Worm (Caenorhabditis elegans) whole organism, early embryonic: ENCODE data around the gene dhs-28.

ENCODE experiments used
- B0310.2 ChIP-seq: sonication (generic microtip); optimal IDR thresholded peaks from 2 replicates; lab custom pipeline; 2016; ENCODE audit warnings: mild to moderate bottlenecking, missing genetic modification characterization, missing compliant biosample characterization
- F13C5.2 ChIP-seq: sonication (generic microtip); optimal IDR thresholded peaks from 2 replicates; lab custom pipeline; 2017; ENCODE audit warnings: mild to moderate bottlenecking, missing genetic modification characterization, inconsistent platforms, missing compliant biosample characterization
- aly-1 ChIP-seq: sonication (generic microtip); optimal IDR thresholded peaks from 2 replicates; lab custom pipeline; 2016; ENCODE audit warnings: missing genetic modification characterization, missing compliant biosample characterization
- ama-1 ChIP-seq: fragments of 150-350 bp; optimal IDR thresholded peaks from 2 replicates; lab custom pipeline; 2014
- ceh-13 ChIP-seq: fragments of 200-800 bp; sonication (Bioruptor generic); optimal IDR thresholded peaks from 2 replicates; lab custom pipeline; 2018; ENCODE audit warnings: mild to moderate bottlenecking, missing genetic modification characterization, missing compliant biosample characterization
- ceh-36 ChIP-seq: sonication (generic microtip); optimal IDR thresholded peaks from 2 replicates; lab custom pipeline; 2016; ENCODE audit warnings: missing genetic modification characterization, inconsistent platforms, missing compliant biosample characterization
- ets-7 ChIP-seq: sonication (generic microtip); optimal IDR thresholded peaks from 2 replicates; lab custom pipeline; 2016; ENCODE audit warnings: missing genotype, missing genetic modification characterization, missing compliant biosample characterization
- flt-1 ChIP-seq: fragments of 200-800 bp; sonication (Bioruptor generic); IDR thresholded peaks from 2 replicates; pipeline ENCODE4 v1.3.6; 2022; ENCODE audit warnings: missing genetic modification characterization, missing compliant biosample characterization
- hmbx-1 ChIP-seq: sonication (generic microtip); optimal IDR thresholded peaks from 2 replicates; lab custom pipeline; 2016; ENCODE audit warnings: mild to moderate bottlenecking, missing genetic modification characterization, missing compliant biosample characterization
- hmg-4 ChIP-seq: fragments of 200-800 bp; sonication (Bioruptor generic); optimal IDR thresholded peaks from 2 replicates; lab custom pipeline; 2018; ENCODE audit warnings: mild to moderate bottlenecking, missing genetic modification characterization, missing compliant biosample characterization
- hnd-1 ChIP-seq: sonication (generic microtip); optimal IDR thresholded peaks from 2 replicates; lab custom pipeline; 2016; ENCODE audit warnings: missing genetic modification characterization, missing compliant biosample characterization
- pes-1 ChIP-seq: fragments of 200-800 bp; sonication (Bioruptor generic); IDR thresholded peaks from 2 replicates; pipeline ENCODE4 v1.3.6; 2022; ENCODE audit warnings: missing genetic modification reagents, missing genetic modification characterization, missing compliant biosample characterization
- scrt-1 ChIP-seq: fragments of 200-800 bp; sonication (Bioruptor generic); IDR thresholded peaks from 2 replicates; pipeline ENCODE4 v1.3.6; 2022; ENCODE audit warnings: missing genetic modification characterization, missing compliant biosample characterization
- sea-1 ChIP-seq: fragments of 200-800 bp; sonication (Bioruptor generic); conservative IDR thresholded peaks from 2 replicates; pipeline ENCODE4 v1.3.6; 2022; ENCODE audit warnings: missing genetic modification characterization, missing compliant biosample characterization
- tbx-11 ChIP-seq: fragments of 200-800 bp; sonication (Bioruptor generic); IDR thresholded peaks from 2 replicates; pipeline ENCODE4 v1.3.6; 2022; ENCODE audit warnings: missing genetic modification characterization, missing compliant biosample characterization
- tbx-37 ChIP-seq: fragments of 200-800 bp; sonication (Bioruptor generic); conservative IDR thresholded peaks from 2 replicates; pipeline ENCODE4 v1.3.6; 2022; ENCODE audit warnings: missing genetic modification reagents, missing genetic modification characterization, missing compliant biosample characterization
- tra-4 ChIP-seq: sonication (generic microtip); optimal IDR thresholded peaks from 2 replicates; lab custom pipeline; 2017; ENCODE audit warnings: missing genetic modification characterization, missing compliant biosample characterization

dhs-28 gene

DNA sequence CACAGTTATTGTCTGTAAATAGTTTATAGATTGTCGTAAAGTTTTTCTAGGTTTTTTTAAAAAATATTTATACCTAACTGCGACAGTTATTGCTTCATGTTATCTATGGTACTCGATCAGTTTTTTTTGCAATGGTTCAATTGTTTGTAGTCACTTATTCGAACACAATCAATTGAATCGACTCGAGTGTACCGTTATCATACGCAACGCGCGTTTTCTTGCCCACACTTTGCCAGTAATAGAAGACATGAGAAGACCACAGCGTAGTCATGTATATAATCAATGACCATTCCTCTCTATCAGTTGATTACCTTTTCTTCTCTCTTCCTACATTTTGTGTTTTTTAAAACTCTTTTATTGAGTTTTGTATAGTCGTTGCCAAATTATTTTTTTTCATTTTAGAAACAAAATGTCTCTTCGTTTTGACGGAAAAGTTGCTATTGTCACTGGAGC, at the start of gene dhs-28:
Gene dhs-28, plus strand, starts transcription at position 403 of the 453 bp plus-strand sequence.
- TF ChIP-seq tra-4 (tag; lab: Kevin White, UChicago) = no peak
- no peak for TF ChIP-seq hmbx-1 (tag; lab: Kevin White, UChicago)
- no peak for TF ChIP-seq ets-7 (tag; lab: Kevin White, UChicago)
- TF ChIP-seq ceh-36 (tag; lab: Kevin White, UChicago) = no peak
- no peak for TF ChIP-seq hnd-1
- TF ChIP-seq sea-1 (GFP tag; lab: Robert Waterston, UW) = no peak
- no peak for TF ChIP-seq flt-1 (GFP tag; lab: Robert Waterston, UW)
- TF ChIP-seq tbx-11 (GFP tag; lab: Robert Waterston, UW) = no peak
- no peak for TF ChIP-seq ama-1 (lab: Kevin White, UChicago)
- no peak for TF ChIP-seq tbx-37 (GFP tag; lab: Robert Waterston, UW)
- no peak for TF ChIP-seq hmg-4 (GFP tag; lab: Kevin White, UChicago)
- no peak for TF ChIP-seq aly-1
- TF ChIP-seq pes-1 = no peak
- no peak for TF ChIP-seq ceh-13 (GFP tag; lab: Kevin White, UChicago)
- TF ChIP-seq B0310.2 (tag; lab: Kevin White, UChicago) = no peak
- no peak for TF ChIP-seq scrt-1 (GFP tag; lab: Robert Waterston, UW)

DNA sequence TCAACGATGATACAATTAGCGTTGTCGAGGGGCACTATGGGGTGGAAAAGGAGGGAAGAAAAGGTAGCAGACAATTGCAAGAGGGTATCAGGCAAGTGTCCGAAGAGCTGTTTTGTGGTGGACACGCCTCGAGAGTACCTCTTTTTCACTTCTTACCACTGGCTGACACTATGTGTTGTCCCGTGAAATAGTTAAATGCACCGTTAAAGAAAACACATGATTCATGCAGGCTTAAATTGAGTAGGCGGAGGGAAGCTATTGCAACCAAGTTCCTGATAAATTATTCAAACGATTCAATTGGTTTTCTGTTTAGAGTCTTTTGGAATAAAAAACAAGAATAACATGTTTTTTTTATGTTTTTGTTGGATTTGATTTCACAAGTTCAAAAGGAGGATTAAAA, 40.2 kb upstream of the dhs-28 start, which contains the start of gene irk-1:
Gene irk-1, minus strand, starts transcription at position 101 of the 400 bp plus-strand sequence.
- TF ChIP-seq ama-1 (lab: Kevin White, UChicago) (no peak), aly-1 (no peak), pes-1 (no peak), ets-7 (tag; lab: Kevin White, UChicago) (no peak), ceh-36 (tag; lab: Kevin White, UChicago) (no peak), sea-1 (GFP tag; lab: Robert Waterston, UW) (no peak), tra-4 (tag; lab: Kevin White, UChicago) (no peak), B0310.2 (tag; lab: Kevin White, UChicago) (no peak), tbx-11 (GFP tag; lab: Robert Waterston, UW) (no peak), hnd-1 (no peak), hmbx-1 (tag; lab: Kevin White, UChicago) (no peak), scrt-1 (GFP tag; lab: Robert Waterston, UW) (no peak), flt-1 (GFP tag; lab: Robert Waterston, UW) (no peak), F13C5.2 (tag; lab: Kevin White, UChicago) (no peak), hmg-4 (GFP tag; lab: Kevin White, UChicago) (no peak), tbx-37 (GFP tag; lab: Robert Waterston, UW) (no peak), ceh-13 (GFP tag; lab: Kevin White, UChicago) (no peak)

DNA sequence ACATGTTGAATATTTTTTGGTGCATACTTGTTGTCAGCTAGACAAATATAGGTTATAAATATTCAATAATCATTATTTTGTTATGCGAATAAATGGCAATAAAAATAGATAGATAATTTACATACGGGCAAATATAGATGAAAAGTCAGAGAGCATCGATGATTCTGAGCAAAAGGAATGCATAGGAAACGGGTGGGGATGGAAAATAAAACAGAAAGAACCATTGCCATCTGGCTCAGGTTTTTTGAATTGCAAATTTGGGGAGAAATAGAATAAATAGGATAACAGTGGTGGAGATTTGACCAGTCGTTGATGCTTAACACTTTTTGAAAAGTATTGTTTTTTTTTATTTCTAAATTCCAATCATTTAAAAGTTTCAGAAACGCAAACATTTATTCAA, 35.4 kb upstream of the dhs-28 start, which contains the start of gene idpp-6:
Gene idpp-6, plus strand, starts transcription at position 301 of the 400 bp plus-strand sequence.
- TF ChIP-seq ceh-36 (tag; lab: Kevin White, UChicago) (no peak), pes-1 (no peak), flt-1 (GFP tag; lab: Robert Waterston, UW) (no peak), aly-1 (no peak), tbx-11 (GFP tag; lab: Robert Waterston, UW) (no peak), hmg-4 (GFP tag; lab: Kevin White, UChicago) (no peak), B0310.2 (tag; lab: Kevin White, UChicago) (no peak), sea-1 (GFP tag; lab: Robert Waterston, UW) (no peak), tra-4 (tag; lab: Kevin White, UChicago) (no peak), hnd-1 (no peak), ceh-13 (GFP tag; lab: Kevin White, UChicago) (no peak), hmbx-1 (tag; lab: Kevin White, UChicago) (no peak), F13C5.2 (tag; lab: Kevin White, UChicago) (no peak), ama-1 (lab: Kevin White, UChicago) (no peak), tbx-37 (GFP tag; lab: Robert Waterston, UW) (no peak)

DNA sequence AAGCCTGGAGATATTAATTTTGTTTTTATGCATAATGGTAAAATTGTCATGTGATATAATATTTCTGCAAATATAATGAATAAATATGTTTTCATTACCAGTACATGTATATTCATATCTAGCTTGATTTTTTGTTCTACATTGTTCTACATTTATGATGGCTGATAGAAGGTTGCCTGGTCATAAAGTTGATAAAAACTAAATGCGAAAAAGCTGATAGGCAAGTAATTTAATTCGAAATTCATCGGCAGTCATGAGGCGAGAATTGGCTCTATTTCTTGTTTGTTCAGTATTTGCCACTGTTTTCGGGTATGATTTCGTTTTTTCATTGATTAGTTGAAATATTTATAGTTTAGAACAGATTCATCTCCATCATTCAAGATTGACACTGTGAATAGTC, 34.1 kb upstream of the dhs-28 start, which contains the start of gene bgal-2:
Gene bgal-2, plus strand, starts transcription at position 231 of the 400 bp plus-strand sequence.
- TF ChIP-seq sea-1 (GFP tag; lab: Robert Waterston, UW) (no peak), scrt-1 (GFP tag; lab: Robert Waterston, UW) (no peak), F13C5.2 (tag; lab: Kevin White, UChicago) (no peak), hmbx-1 (tag; lab: Kevin White, UChicago) (no peak), tra-4 (tag; lab: Kevin White, UChicago) (no peak), tbx-11 (GFP tag; lab: Robert Waterston, UW) (no peak), B0310.2 (tag; lab: Kevin White, UChicago) (no peak), ets-7 (tag; lab: Kevin White, UChicago) (no peak), hnd-1 (no peak), pes-1 (no peak)

DNA sequence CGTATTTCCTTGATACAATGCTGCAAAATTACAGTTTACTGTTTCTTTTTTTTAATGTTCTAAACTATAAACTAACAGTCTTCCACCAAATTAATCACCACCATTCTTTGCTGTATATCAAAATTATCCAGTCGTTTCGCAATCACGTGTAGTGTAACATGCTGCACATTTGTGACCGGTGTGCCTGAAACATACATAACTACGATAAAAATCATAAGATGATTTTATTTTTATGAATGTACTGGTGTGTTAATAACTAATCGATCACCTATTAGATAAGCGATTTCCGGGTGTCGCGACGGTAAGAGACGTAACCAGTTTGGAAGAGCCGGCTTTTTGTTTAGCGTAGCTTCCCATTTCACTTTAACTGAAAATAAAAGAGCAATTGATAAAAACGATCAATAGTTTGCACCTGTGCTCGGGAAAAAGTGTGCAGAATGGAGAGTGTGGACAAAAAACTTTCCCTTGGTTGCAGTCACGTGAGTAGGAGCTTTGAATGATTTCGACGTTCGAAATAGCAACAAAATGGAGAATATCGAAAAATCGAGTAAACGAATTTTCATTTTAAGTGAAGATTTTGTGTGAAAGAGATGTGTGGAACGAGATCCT, 29.2 kb upstream of the dhs-28 start, which contains the start of gene sgca-1:
Gene sgca-1, minus strand, starts transcription at position 584 of the 609 bp plus-strand sequence.
- no peak for TF ChIP-seq sea-1 (GFP tag; lab: Robert Waterston, UW)
- TF ChIP-seq tbx-11 (GFP tag; lab: Robert Waterston, UW) = no peak
- no peak for TF ChIP-seq F13C5.2 (tag; lab: Kevin White, UChicago)
- no peak for TF ChIP-seq ama-1 (lab: Kevin White, UChicago)
- no peak for TF ChIP-seq ceh-13 (GFP tag; lab: Kevin White, UChicago)
- no peak for TF ChIP-seq hnd-1
- no peak for TF ChIP-seq hmg-4 (GFP tag; lab: Kevin White, UChicago)

DNA sequence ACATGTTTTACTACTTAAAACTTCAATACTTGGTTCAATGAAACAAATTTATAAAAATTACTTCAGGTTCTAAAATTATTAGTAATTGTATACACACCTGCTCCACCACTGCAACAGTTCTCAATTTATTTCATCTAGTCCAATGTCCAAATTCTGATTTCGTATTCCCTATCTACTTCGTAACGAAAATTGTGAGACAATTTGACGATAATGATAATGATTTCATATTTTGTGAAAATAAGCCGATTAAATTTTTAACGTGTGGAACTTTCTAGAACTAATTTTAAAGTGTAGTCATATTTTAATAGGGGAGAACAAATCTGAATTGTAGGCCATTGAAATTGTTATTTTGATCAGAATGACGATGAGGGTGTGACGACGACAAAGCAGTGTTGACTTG, 27.8 kb upstream of the dhs-28 start:
- no peak for TF ChIP-seq scrt-1 (GFP tag; lab: Robert Waterston, UW)
- no peak for TF ChIP-seq aly-1
- TF ChIP-seq ets-7 (tag; lab: Kevin White, UChicago) = no peak
- no peak for TF ChIP-seq ceh-36 (tag; lab: Kevin White, UChicago)
- no peak for TF ChIP-seq tbx-37 (GFP tag; lab: Robert Waterston, UW)
- TF ChIP-seq hnd-1 = no peak
- TF ChIP-seq B0310.2 (tag; lab: Kevin White, UChicago) = no peak
- TF ChIP-seq flt-1 (GFP tag; lab: Robert Waterston, UW) = no peak
- no peak for TF ChIP-seq pes-1
- no peak for TF ChIP-seq sea-1 (GFP tag; lab: Robert Waterston, UW)
- no peak for TF ChIP-seq tra-4 (tag; lab: Kevin White, UChicago)
- TF ChIP-seq tbx-11 (GFP tag; lab: Robert Waterston, UW) = no peak
- no peak for TF ChIP-seq ceh-13 (GFP tag; lab: Kevin White, UChicago)
- TF ChIP-seq hmg-4 (GFP tag; lab: Kevin White, UChicago) = no peak
- no peak for TF ChIP-seq F13C5.2 (tag; lab: Kevin White, UChicago)
- no peak for TF ChIP-seq hmbx-1 (tag; lab: Kevin White, UChicago)
